Fruit fly (Drosophila melanogaster): ENCODE data around the gene Prestin.

The Prestin gene

DNA sequence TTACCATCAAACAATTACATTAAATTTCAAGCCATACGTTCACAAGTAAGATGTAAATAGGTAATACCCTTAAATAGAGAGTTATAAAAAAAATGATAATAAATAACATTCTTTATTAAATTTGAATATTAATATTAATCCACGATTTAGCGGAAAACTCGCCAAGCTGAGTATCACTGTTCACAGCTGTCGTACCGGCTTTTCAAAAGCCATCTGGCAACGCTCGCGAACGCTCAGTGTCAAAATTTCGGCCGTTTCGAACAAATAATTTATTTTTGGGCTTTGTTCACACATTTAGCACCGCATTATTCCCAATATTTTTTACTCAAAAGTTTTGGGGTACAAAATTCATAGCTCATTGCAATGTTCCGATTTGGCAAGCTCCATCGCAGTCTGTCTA, 58.1 kb downstream of the Prestin start, which contains the start of gene TrpRS-m:
TSS of gene TrpRS-m (plus strand) at position 211 of the 400 bp plus-strand sequence.
- TF ChIP-seq h (optimal IDR thresholded peaks at IDR 0.05) (no peak), ttk (optimal IDR thresholded peaks at IDR 0.05) (no peak), psq (optimal IDR thresholded peaks at IDR 0.05) (no peak), Sin3A (optimal IDR thresholded peaks at IDR 0.05) (no peak), insv (optimal IDR thresholded peaks at IDR 0.05) (no peak), Myc (optimal IDR thresholded peaks at IDR 0.05) (no peak)

All from Kc167 (cell line).